Worm (Caenorhabditis elegans) whole organism, late embryonic: Measurements from ENCODE around the gene aaim-1.
A peak's percentile ranks its signal among the peaks of the same experiment; 100 is the strongest.

ENCODE experiments used
- C08G9.2 ChIP-seq: sonication (generic microtip); optimal IDR thresholded peaks from 2 replicates; lab custom pipeline; 2016; ENCODE audit warnings: mild to moderate bottlenecking, missing genetic modification characterization, moderate library complexity, missing compliant biosample characterization
- C38D4.7 ChIP-seq: fragments of 200-800 bp; sonication (Bioruptor generic); optimal IDR thresholded peaks from 2 replicates; lab custom pipeline; 2018; ENCODE audit warnings: mild to moderate bottlenecking, missing genetic modification characterization, moderate library complexity, missing compliant biosample characterization
- F13H6.1 ChIP-seq: sonication (generic microtip); optimal IDR thresholded peaks from 2 replicates; lab custom pipeline; 2016; ENCODE audit warnings: missing genetic modification characterization, missing compliant biosample characterization
- K02D7.2 ChIP-seq: sonication (generic microtip); optimal IDR thresholded peaks from 2 replicates; lab custom pipeline; 2017; ENCODE audit warnings: mild to moderate bottlenecking, missing genetic modification characterization, missing compliant biosample characterization
- Y22D7AL.16 ChIP-seq: sonication (generic microtip); optimal IDR thresholded peaks from 2 replicates; lab custom pipeline; 2016; ENCODE audit warnings: missing genetic modification characterization, missing compliant biosample characterization
- ceh-18 ChIP-seq: sonication (generic microtip); optimal IDR thresholded peaks from 2 replicates; lab custom pipeline; 2016; ENCODE audit warnings: missing genetic modification characterization, missing compliant biosample characterization
- ceh-19 ChIP-seq: fragments of 200-800 bp; sonication (Bioruptor generic); optimal IDR thresholded peaks from 2 replicates; lab custom pipeline; 2018; ENCODE audit warnings: mild to moderate bottlenecking, missing genetic modification characterization, missing compliant biosample characterization
- ceh-2 ChIP-seq: sonication (generic microtip); optimal IDR thresholded peaks from 2 replicates; lab custom pipeline; 2016; ENCODE audit warnings: missing genotype, missing genetic modification characterization, missing compliant biosample characterization
- ceh-22 ChIP-seq: sonication (generic microtip); optimal IDR thresholded peaks from 2 replicates; lab custom pipeline; 2017; ENCODE audit warnings: missing biosample characterization, missing genetic modification characterization
- ceh-24 ChIP-seq: sonication (generic microtip); optimal IDR thresholded peaks from 2 replicates; lab custom pipeline; 2016; ENCODE audit warnings: mild to moderate bottlenecking, missing genetic modification characterization, missing compliant biosample characterization
- ceh-30 ChIP-seq: fragments of 150-350 bp; optimal IDR thresholded peaks from 2 replicates; lab custom pipeline; 2014; ENCODE audit warnings: missing biosample characterization, missing genetic modification characterization
- ceh-34 ChIP-seq: sonication (generic microtip); optimal IDR thresholded peaks from 2 replicates; lab custom pipeline; 2016; ENCODE audit warnings: mild to moderate bottlenecking, missing genetic modification characterization, missing compliant biosample characterization
- ceh-48 ChIP-seq: sonication (generic microtip); optimal IDR thresholded peaks from 2 replicates; lab custom pipeline; 2016; ENCODE audit warnings: missing genetic modification characterization, inconsistent platforms, missing compliant biosample characterization
- ceh-9 ChIP-seq: sonication (generic microtip); optimal IDR thresholded peaks from 2 replicates; lab custom pipeline; 2016; ENCODE audit warnings: mild to moderate bottlenecking, missing genetic modification characterization, inconsistent platforms, missing compliant biosample characterization
- dmd-4 ChIP-seq: sonication (generic microtip); optimal IDR thresholded peaks from 2 replicates; lab custom pipeline; 2016; ENCODE audit warnings: borderline replicate concordance, missing genetic modification characterization, missing compliant biosample characterization
- dve-1 ChIP-seq: sonication (generic microtip); optimal IDR thresholded peaks from 2 replicates; lab custom pipeline; 2017; ENCODE audit warnings: antibody characterized with exemption, mild to moderate bottlenecking, missing genetic modification characterization, missing compliant biosample characterization
- elt-4 ChIP-seq: sonication (generic microtip); optimal IDR thresholded peaks from 2 replicates; lab custom pipeline; 2016; ENCODE audit warnings: missing genetic modification characterization, missing compliant biosample characterization
- ets-4 ChIP-seq: sonication (generic microtip); optimal IDR thresholded peaks from 2 replicates; lab custom pipeline; 2016; ENCODE audit warnings: missing genetic modification characterization, missing compliant biosample characterization
- eyg-1 ChIP-seq: sonication (generic microtip); optimal IDR thresholded peaks from 2 replicates; lab custom pipeline; 2016; ENCODE audit warnings: missing genotype, missing genetic modification characterization, missing compliant biosample characterization
- fax-1 ChIP-seq: sonication (generic microtip); optimal IDR thresholded peaks from 2 replicates; lab custom pipeline; 2016; ENCODE audit warnings: missing genotype, missing genetic modification characterization, missing compliant biosample characterization
- fkh-10 ChIP-seq: fragments of 150-350 bp; optimal IDR thresholded peaks from 2 replicates; lab custom pipeline; 2014; ENCODE audit warnings: missing biosample characterization, missing genetic modification reagents, missing genetic modification characterization
- fkh-6 ChIP-seq: sonication (generic microtip); optimal IDR thresholded peaks from 2 replicates; lab custom pipeline; 2016; ENCODE audit warnings: missing genetic modification characterization, missing compliant biosample characterization
- hlh-15 ChIP-seq: sonication (generic microtip); optimal IDR thresholded peaks from 2 replicates; lab custom pipeline; 2016; ENCODE audit warnings: missing genetic modification characterization, missing compliant biosample characterization
- hlh-8 ChIP-seq: sonication (generic microtip); optimal IDR thresholded peaks from 2 replicates; lab custom pipeline; 2016; ENCODE audit warnings: missing genotype, missing genetic modification characterization, missing compliant biosample characterization
- lin-11 ChIP-seq: fragments of 200-800 bp; sonication (Bioruptor generic); optimal IDR thresholded peaks from 2 replicates; lab custom pipeline; 2018; ENCODE audit warnings: mild to moderate bottlenecking, missing genetic modification characterization, missing compliant biosample characterization
- madf-2 ChIP-seq: sonication (generic microtip); optimal IDR thresholded peaks from 2 replicates; lab custom pipeline; 2017; ENCODE audit warnings: missing genetic modification characterization, missing compliant biosample characterization
- mec-3 ChIP-seq: sonication (generic microtip); optimal IDR thresholded peaks from 2 replicates; lab custom pipeline; 2016; ENCODE audit warnings: borderline replicate concordance, missing genetic modification characterization, missing compliant biosample characterization
- nfya-1 ChIP-seq: sonication (generic microtip); optimal IDR thresholded peaks from 2 replicates; lab custom pipeline; 2017; ENCODE audit warnings: missing genetic modification characterization, mild to moderate bottlenecking, missing compliant biosample characterization, antibody characterized with exemption, moderate library complexity
- nhr-232 ChIP-seq: sonication (generic microtip); optimal IDR thresholded peaks from 2 replicates; lab custom pipeline; 2016; ENCODE audit warnings: missing genetic modification characterization, missing compliant biosample characterization
- npax-4 ChIP-seq: sonication (generic microtip); optimal IDR thresholded peaks from 2 replicates; lab custom pipeline; 2016; ENCODE audit warnings: missing genetic modification characterization, missing compliant biosample characterization
- pat-9 ChIP-seq: fragments of 200-800 bp; sonication (Bioruptor generic); optimal IDR thresholded peaks from 2 replicates; lab custom pipeline; 2018; ENCODE audit warnings: mild to moderate bottlenecking, missing genetic modification characterization, moderate library complexity, missing compliant biosample characterization
- pax-1 ChIP-seq: fragments of 150-350 bp; optimal IDR thresholded peaks from 2 replicates; lab custom pipeline; 2014; ENCODE audit warnings: missing biosample characterization, missing genetic modification characterization
- pha-2 ChIP-seq: sonication (generic microtip); optimal IDR thresholded peaks from 2 replicates; lab custom pipeline; 2017; ENCODE audit warnings: mild to moderate bottlenecking, missing genetic modification characterization, missing compliant biosample characterization
- pha-4 ChIP-seq: fragments of 150-350 bp; optimal IDR thresholded peaks from 2 replicates; lab custom pipeline; 2018; ENCODE audit warnings: missing biosample characterization, missing genetic modification reagents, missing genetic modification characterization
- pqm-1 ChIP-seq: sonication (generic microtip); optimal IDR thresholded peaks from 2 replicates; lab custom pipeline; 2016; ENCODE audit warnings: missing genetic modification characterization, missing compliant biosample characterization
- ref-2 ChIP-seq: sonication (generic microtip); optimal IDR thresholded peaks from 2 replicates; lab custom pipeline; 2016; ENCODE audit warnings: missing genetic modification characterization, missing compliant biosample characterization
- rnt-1 ChIP-seq: sonication (generic microtip); optimal IDR thresholded peaks from 2 replicates; lab custom pipeline; 2016; ENCODE audit warnings: missing genetic modification characterization, missing compliant biosample characterization
- sox-2 ChIP-seq: fragments of 200-800 bp; sonication (Bioruptor generic); IDR thresholded peaks from 2 replicates; pipeline ENCODE4 v1.3.6; 2022; ENCODE audit warnings: missing genetic modification reagents, missing genetic modification characterization, missing compliant biosample characterization
- syd-9 ChIP-seq: sonication (generic microtip); optimal IDR thresholded peaks from 2 replicates; lab custom pipeline; 2016; ENCODE audit warnings: mild to moderate bottlenecking, missing genetic modification characterization, moderate library complexity, missing compliant biosample characterization
- ttx-3 ChIP-seq: sonication (generic microtip); optimal IDR thresholded peaks from 2 replicates; lab custom pipeline; 2016; ENCODE audit warnings: missing genetic modification reagents, missing genetic modification characterization, missing compliant biosample characterization
- unc-3 ChIP-seq, 2 experiments: fragments of 200-800 bp in 1 of 2; sonication (Bioruptor generic) in 1 of 2; sonication (generic microtip) in 1 of 2; conservative IDR thresholded peaks in 1 of 2; optimal IDR thresholded peaks in 1 of 2; 2 replicates each; pipeline versions ENCODE4 v1.3.6 to Lab custom; 2016 to 2022; ENCODE audit warnings: missing compliant biosample characterization in 2 of 2, missing genetic modification characterization in 2 of 2, missing genetic modification reagents in 1 of 2
- unc-42 ChIP-seq: sonication (generic microtip); optimal IDR thresholded peaks from 2 replicates; lab custom pipeline; 2016; ENCODE audit warnings: missing genotype, missing genetic modification characterization, missing compliant biosample characterization
- unc-55 ChIP-seq: sonication (generic microtip); optimal IDR thresholded peaks from 2 replicates; lab custom pipeline; 2017; ENCODE audit warnings: missing biosample characterization, missing genetic modification reagents, missing genetic modification characterization
- unc-86 ChIP-seq: sonication (generic microtip); optimal IDR thresholded peaks from 2 replicates; lab custom pipeline; 2016; ENCODE audit warnings: missing genetic modification characterization, missing compliant biosample characterization
- zip-5 ChIP-seq: sonication (generic microtip); optimal IDR thresholded peaks from 2 replicates; lab custom pipeline; 2016; ENCODE audit warnings: missing genetic modification characterization, missing compliant biosample characterization
- ztf-16 ChIP-seq: sonication (generic microtip); optimal IDR thresholded peaks from 2 replicates; lab custom pipeline; 2017; ENCODE audit warnings: missing genetic modification characterization, missing compliant biosample characterization

aaim-1 gene

DNA sequence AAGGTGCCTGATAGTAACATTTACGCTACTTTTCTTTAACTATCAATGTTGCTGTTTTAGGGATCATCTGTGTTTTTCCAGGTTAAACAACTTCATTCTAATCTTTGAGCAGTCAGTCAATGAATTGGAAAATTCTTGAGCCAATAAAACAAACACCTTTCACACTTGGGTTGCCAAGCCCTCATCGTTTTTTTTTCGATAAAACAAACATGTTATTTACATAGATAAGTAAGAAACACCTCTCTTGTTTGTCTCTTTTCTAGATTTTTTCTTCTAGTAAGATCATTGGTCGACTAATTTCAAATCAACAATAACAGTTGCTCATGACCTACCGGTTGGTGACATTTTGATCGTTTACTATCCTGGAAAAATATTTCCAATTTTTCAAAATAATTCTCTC, 39.7 kb upstream of the aaim-1 start:
- TF ChIP-seq lin-11 (tag; lab: Kevin White, UChicago) (no peak), unc-86 (tag; lab: Kevin White, UChicago) (no peak), pat-9 (no peak), nhr-232 (tag; lab: Kevin White, UChicago) (no peak), Y22D7AL.16 (tag; lab: Kevin White, UChicago) (no peak), sox-2 (GFP tag; lab: Robert Waterston, UW) (no peak), dmd-4 (tag; lab: Kevin White, UChicago) (no peak)

ce11 chrX:6598732-6599131, 36.5 kb upstream of the aaim-1 start, which contains the start of gene hic-1:
TSS of gene hic-1 (minus strand) at chrX:6598832.
- no peak for TF ChIP-seq unc-42 (tag; lab: Kevin White, UChicago)
- TF ChIP-seq npax-4 (tag; lab: Kevin White, UChicago), result no peak
- no peak for TF ChIP-seq fkh-6 (tag; lab: Kevin White, UChicago)
- no peak for TF ChIP-seq ttx-3 (tag; lab: Kevin White, UChicago)
- TF ChIP-seq ceh-19 (GFP tag; lab: Kevin White, UChicago), result no peak
- no peak for TF ChIP-seq fax-1
- TF ChIP-seq pha-4 (tag; lab: Kevin White, UChicago), result no peak
- TF ChIP-seq K02D7.2 (tag; lab: Kevin White, UChicago), result no peak
- TF ChIP-seq pha-2 (tag; lab: Kevin White, UChicago), result no peak
- no peak for TF ChIP-seq pax-1 (tag; lab: Kevin White, UChicago)
- TF ChIP-seq hlh-8 (tag; lab: Kevin White, UChicago), result no peak
- no peak for TF ChIP-seq zip-5 (tag; lab: Kevin White, UChicago)
- TF ChIP-seq eyg-1 (tag; lab: Kevin White, UChicago), result no peak
- no peak for TF ChIP-seq ceh-48 (tag; lab: Kevin White, UChicago)
- TF ChIP-seq ztf-16, result no peak
- no peak for TF ChIP-seq hlh-15
- no peak for TF ChIP-seq ceh-22 (tag; lab: Kevin White, UChicago)
- no peak for TF ChIP-seq ceh-18 (tag; lab: Kevin White, UChicago)
- no peak for TF ChIP-seq ref-2 (tag; lab: Kevin White, UChicago)
- no peak for TF ChIP-seq dve-1 (tag; lab: Kevin White, UChicago)

ce11 chrX:6597089-6597488, 34.9 kb upstream of the aaim-1 start, which contains the start of gene ttr-6:
TSS of gene ttr-6 (minus strand) at chrX:6597121.
- TF ChIP-seq hlh-8 (tag; lab: Kevin White, UChicago) (peak; percentile 8), F13H6.1 (tag; lab: Kevin White, UChicago) (no peak), pqm-1 (tag; lab: Kevin White, UChicago) (no peak), ceh-24 (tag; lab: Kevin White, UChicago) (no peak), Y22D7AL.16 (tag; lab: Kevin White, UChicago) (no peak), madf-2 (no peak), unc-3 (GFP tag; conservative IDR thresholded peaks at IDR 0.05; lab: Robert Waterston, UW) (no peak), unc-3 (tag; optimal IDR thresholded peaks at IDR 0.05; lab: Kevin White, UChicago) (no peak), unc-55 (GFP tag; lab: Kevin White, UChicago) (peak; percentile 47), syd-9 (no peak), fkh-10 (GFP tag; lab: Kevin White, UChicago) (no peak), zip-5 (tag; lab: Kevin White, UChicago) (no peak), pha-4 (tag; lab: Kevin White, UChicago) (no peak)

DNA sequence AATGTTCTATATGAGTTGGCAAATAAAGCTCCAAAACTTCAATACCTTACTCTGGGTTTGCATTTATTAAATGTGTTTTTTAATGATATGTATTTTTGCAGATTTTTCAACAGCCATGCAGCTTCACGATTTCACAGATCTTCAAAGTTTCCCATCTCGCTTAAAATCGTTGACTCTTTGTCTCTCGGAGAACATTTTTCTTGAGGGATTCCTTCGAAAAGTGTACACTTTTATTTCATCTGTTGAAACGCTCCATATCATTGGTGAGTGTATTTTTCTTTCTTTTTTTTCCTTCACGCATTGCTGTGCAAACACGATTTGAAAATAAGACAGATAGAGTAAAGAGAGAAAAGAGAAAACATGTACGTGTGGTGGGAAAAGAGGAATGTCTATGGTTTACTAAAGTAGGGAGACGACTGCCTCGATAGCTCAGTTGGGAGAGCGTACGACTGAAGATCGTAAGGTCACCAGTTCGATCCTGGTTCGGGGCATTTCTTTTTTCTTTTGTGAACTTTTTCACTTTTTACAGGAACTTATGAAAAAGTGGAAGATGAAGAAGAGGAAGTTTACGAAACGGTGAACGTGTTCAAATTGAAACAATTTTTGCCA, 31.1 kb upstream of the aaim-1 start:
- TF ChIP-seq C08G9.2 (tag; lab: Kevin White, UChicago) (peak; percentile 77), C38D4.7 (GFP tag; lab: Kevin White, UChicago) (peak; percentile 82), unc-3 (GFP tag; conservative IDR thresholded peaks at IDR 0.05; lab: Robert Waterston, UW) (peak; percentile 89), unc-3 (tag; optimal IDR thresholded peaks at IDR 0.05; lab: Kevin White, UChicago) (peak; percentile 80), nfya-1 (tag; lab: Kevin White, UChicago) (peak; percentile 44), pat-9 (peak; percentile 85), ceh-2 (tag; lab: Kevin White, UChicago) (peak; percentile 79), mec-3 (tag; lab: Kevin White, UChicago) (no peak), fax-1 (peak; percentile 67), ceh-30 (tag; lab: Kevin White, UChicago) (no peak), ceh-9 (tag; lab: Kevin White, UChicago) (peak; percentile 61), ceh-34 (peak; percentile 87), elt-4 (tag; lab: Kevin White, UChicago) (no peak), ets-4 (tag; lab: Kevin White, UChicago) (peak; percentile 40), ref-2 (tag; lab: Kevin White, UChicago) (peak; percentile 92), rnt-1 (tag; lab: Kevin White, UChicago) (peak; percentile 79)
